Worm (Caenorhabditis elegans) whole organism, L2 larva: ENCODE data around the gene grl-31.

Experiments
- aly-2 ChIP-seq: fragments of 150-350 bp; optimal IDR thresholded peaks from 2 replicates; lab custom pipeline; 2014; ENCODE audit warnings: missing biosample characterization, missing genetic modification characterization
- egl-27 ChIP-seq: sonication (generic microtip); optimal IDR thresholded peaks from 3 replicates; lab custom pipeline; 2017; ENCODE audit warnings: missing biosample characterization, missing genetic modification reagents, missing genetic modification characterization
- elt-1 ChIP-seq: fragments of 150-350 bp; optimal IDR thresholded peaks from 2 replicates; lab custom pipeline; 2014; ENCODE audit warnings: missing biosample characterization, missing genetic modification characterization
- elt-3 ChIP-seq: sonication (generic microtip); optimal IDR thresholded peaks from 2 replicates; lab custom pipeline; 2017; ENCODE audit warnings: missing biosample characterization, missing genetic modification characterization
- mdl-1 ChIP-seq, 2 experiments: fragments of 150-350 bp in 1 of 2; sonication (generic microtip) in 1 of 2; optimal IDR thresholded peaks; 2 replicates each; lab custom pipeline; 2017; ENCODE audit warnings: missing biosample characterization in 2 of 2, missing genetic modification characterization in 2 of 2
- nhr-25 ChIP-seq: fragments of 150-350 bp; sonication (generic microtip); optimal IDR thresholded peaks from 3 replicates; lab custom pipeline; 2014; ENCODE audit warnings: missing biosample characterization, missing genetic modification characterization
- nhr-6 ChIP-seq: fragments of 150-350 bp; optimal IDR thresholded peaks from 2 replicates; lab custom pipeline; 2014; ENCODE audit warnings: missing biosample characterization, missing genetic modification characterization
- nhr-77 ChIP-seq: fragments of 150-350 bp; optimal IDR thresholded peaks from 2 replicates; lab custom pipeline; 2014; ENCODE audit warnings: missing biosample characterization, missing genetic modification characterization
- sem-4 ChIP-seq: fragments of 150-350 bp; optimal IDR thresholded peaks from 2 replicates; lab custom pipeline; 2014; ENCODE audit warnings: missing biosample characterization, missing genetic modification reagents, missing genetic modification characterization
- snpc-4 ChIP-seq: fragments of 150-350 bp; optimal IDR thresholded peaks from 2 replicates; lab custom pipeline; 2014; ENCODE audit warnings: missing biosample characterization, missing genetic modification characterization
- unc-39 ChIP-seq: fragments of 150-350 bp; optimal IDR thresholded peaks from 2 replicates; lab custom pipeline; 2014; ENCODE audit warnings: missing biosample characterization, missing genetic modification characterization
- unc-62 ChIP-seq: fragments of 150-350 bp; optimal IDR thresholded peaks from 2 replicates; lab custom pipeline; 2014; ENCODE audit warnings: missing biosample characterization, missing genetic modification reagents, missing genetic modification characterization

ce11 chrV:3526882-3527281 lies 30.7 kb downstream of the grl-31 start, which contains the start of gene str-260:
- TF ChIP-seq nhr-6 (tag; lab: Kevin White, UChicago) (no peak), mdl-1 (tag; optimal IDR thresholded peaks at IDR 0.05; lab: Kevin White, UChicago) (no peak), snpc-4 (tag; lab: Kevin White, UChicago) (no peak), sem-4 (tag; lab: Kevin White, UChicago) (no peak), elt-1 (tag; lab: Kevin White, UChicago) (no peak), unc-62 (GFP tag; lab: Kevin White, UChicago) (no peak), nhr-77 (tag; lab: Kevin White, UChicago) (no peak), nhr-25 (no peak), unc-39 (tag; lab: Kevin White, UChicago) (no peak), egl-27 (tag; lab: Kevin White, UChicago) (no peak), elt-3 (tag; lab: Kevin White, UChicago) (no peak), aly-2 (tag; lab: Kevin White, UChicago) (no peak)
